Fruit fly (Drosophila melanogaster): ENCODE results near the gene CG32219.

- TF ChIP-seq psq (GFP tag; optimal IDR thresholded peaks at IDR 0.05): no peak
- no peak for TF ChIP-seq dl (GFP tag; optimal IDR thresholded peaks at IDR 0.05; ENCODE audit: insufficient read depth in 1 of 2, partially characterized antibody in 2 of 2)
- TF ChIP-seq Mio (GFP tag; optimal IDR thresholded peaks at IDR 0.05): no peak
- no peak for TF ChIP-seq OdsH (GFP tag; optimal IDR thresholded peaks at IDR 0.05)
- TF ChIP-seq Abd-B (GFP tag; optimal IDR thresholded peaks at IDR 0.05): no peak
- no peak for TF ChIP-seq usp (GFP tag; optimal IDR thresholded peaks at IDR 0.05)
- no peak for TF ChIP-seq sv (GFP tag; optimal IDR thresholded peaks at IDR 0.05)
- no peak for TF ChIP-seq fru (GFP tag; optimal IDR thresholded peaks at IDR 0.05)
These were observed 3.5 kb upstream of the CG32219 start, which contains the start of gene CG42654 for dm6 chr3L:19954426-19954825.

Data from whole organism, wandering third instar larva.